Worm (Caenorhabditis elegans) whole organism, early embryonic: ENCODE results near the gene F22E5.12.

Source experiments
- ama-1 ChIP-seq: fragments of 150-350 bp; optimal IDR thresholded peaks from 2 replicates; lab custom pipeline; 2014
- ceh-13 ChIP-seq: fragments of 200-800 bp; sonication (Bioruptor generic); optimal IDR thresholded peaks from 2 replicates; lab custom pipeline; 2018; ENCODE audit warnings: mild to moderate bottlenecking, missing genetic modification characterization, missing compliant biosample characterization
- ets-7 ChIP-seq: sonication (generic microtip); optimal IDR thresholded peaks from 2 replicates; lab custom pipeline; 2016; ENCODE audit warnings: missing genotype, missing genetic modification characterization, missing compliant biosample characterization
- flt-1 ChIP-seq: fragments of 200-800 bp; sonication (Bioruptor generic); IDR thresholded peaks from 2 replicates; pipeline ENCODE4 v1.3.6; 2022; ENCODE audit warnings: missing genetic modification characterization, missing compliant biosample characterization
- hmg-4 ChIP-seq: fragments of 200-800 bp; sonication (Bioruptor generic); optimal IDR thresholded peaks from 2 replicates; lab custom pipeline; 2018; ENCODE audit warnings: mild to moderate bottlenecking, missing genetic modification characterization, missing compliant biosample characterization
- hnd-1 ChIP-seq: sonication (generic microtip); optimal IDR thresholded peaks from 2 replicates; lab custom pipeline; 2016; ENCODE audit warnings: missing genetic modification characterization, missing compliant biosample characterization
- pes-1 ChIP-seq: fragments of 200-800 bp; sonication (Bioruptor generic); IDR thresholded peaks from 2 replicates; pipeline ENCODE4 v1.3.6; 2022; ENCODE audit warnings: missing genetic modification reagents, missing genetic modification characterization, missing compliant biosample characterization
- scrt-1 ChIP-seq: fragments of 200-800 bp; sonication (Bioruptor generic); IDR thresholded peaks from 2 replicates; pipeline ENCODE4 v1.3.6; 2022; ENCODE audit warnings: missing genetic modification characterization, missing compliant biosample characterization
- tbx-37 ChIP-seq: fragments of 200-800 bp; sonication (Bioruptor generic); conservative IDR thresholded peaks from 2 replicates; pipeline ENCODE4 v1.3.6; 2022; ENCODE audit warnings: missing genetic modification reagents, missing genetic modification characterization, missing compliant biosample characterization
- tra-4 ChIP-seq: sonication (generic microtip); optimal IDR thresholded peaks from 2 replicates; lab custom pipeline; 2017; ENCODE audit warnings: missing genetic modification characterization, missing compliant biosample characterization

DNA sequence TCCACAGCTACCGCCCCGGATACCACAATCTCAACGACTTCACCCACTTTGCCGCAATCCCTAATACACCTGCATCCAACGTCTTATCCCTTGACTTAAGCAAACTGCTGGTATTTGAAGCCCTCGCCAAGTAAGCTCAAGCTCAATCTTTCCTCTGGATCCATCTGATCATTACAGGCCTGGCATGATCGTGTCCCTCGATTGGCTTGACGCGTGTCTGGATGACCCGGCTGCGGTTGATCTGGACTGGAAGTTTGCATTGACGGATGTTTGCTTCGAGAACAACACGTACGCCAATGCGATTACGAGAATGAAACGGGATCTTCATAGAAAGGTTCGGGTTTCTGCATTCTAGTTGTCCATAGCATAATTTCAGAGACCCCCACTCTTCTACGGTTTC, 45.7 kb downstream of the F22E5.12 start:
- TF ChIP-seq tbx-37 (GFP tag; lab: Robert Waterston, UW) (no peak), scrt-1 (no peak), tra-4 (tag; lab: Kevin White, UChicago) (no peak), ama-1 (lab: Kevin White, UChicago) (no peak), ets-7 (tag; lab: Kevin White, UChicago) (no peak), flt-1 (no peak), pes-1 (GFP tag; lab: Robert Waterston, UW) (no peak), ceh-13 (GFP tag; lab: Kevin White, UChicago) (no peak), hnd-1 (tag; lab: Kevin White, UChicago) (no peak), hmg-4 (GFP tag; lab: Kevin White, UChicago) (no peak)
